Worm (Caenorhabditis elegans) whole organism, L1 larva: Measurements from ENCODE around the gene T27D12.1.

Experiments
- C34B4.2 ChIP-seq: sonication (generic microtip); optimal IDR thresholded peaks from 2 replicates; lab custom pipeline; 2017; ENCODE audit warnings: mild to moderate bottlenecking, missing genetic modification characterization, missing compliant biosample characterization
- blmp-1 ChIP-seq: fragments of 150-350 bp; optimal IDR thresholded peaks from 2 replicates; lab custom pipeline; 2014; ENCODE audit warnings: missing biosample characterization, missing genetic modification characterization
- ceh-8 ChIP-seq: fragments of 200-800 bp; sonication (Bioruptor generic); optimal IDR thresholded peaks from 2 replicates; lab custom pipeline; 2018; ENCODE audit warnings: mild to moderate bottlenecking, missing genetic modification characterization, moderate library complexity, missing compliant biosample characterization
- ceh-82 ChIP-seq, 3 experiments: fragments of 150-350 bp in 1 of 3; sonication (generic microtip) in 2 of 3; optimal IDR thresholded peaks; 2 replicates each; lab custom pipeline; 2014 to 2017; ENCODE audit warnings: missing biosample characterization in 3 of 3, missing genetic modification characterization in 3 of 3
- dpl-1 ChIP-seq, 3 experiments: fragments of 150-350 bp in 2 of 3; sonication (generic microtip) in 1 of 3; optimal IDR thresholded peaks; 2 replicates each; lab custom pipeline; 2014 to 2017; ENCODE audit warnings: missing biosample characterization in 3 of 3, missing genetic modification characterization in 3 of 3, missing genetic modification reagents in 3 of 3
- efl-1 ChIP-seq, 4 experiments: fragments of 150-350 bp; optimal IDR thresholded peaks in 3 of 4; peaks in 1 of 4; 1 replicate in 1 of 4; 2 replicates in 3 of 4; lab custom pipeline; 2014; ENCODE audit warnings: missing biosample characterization in 2 of 4, missing genetic modification characterization in 2 of 4, missing genetic modification reagents in 2 of 4
- efl-3 ChIP-seq: fragments of 200-800 bp; sonication (Bioruptor generic); optimal IDR thresholded peaks from 2 replicates; lab custom pipeline; 2018; ENCODE audit warnings: mild to moderate bottlenecking, missing genetic modification characterization, missing compliant biosample characterization
- elt-3 ChIP-seq, 6 experiments: fragments of 150-350 bp in 1 of 6; sonication (generic microtip); optimal IDR thresholded peaks; 2 replicates each; lab custom pipeline; 2017 to 2018; ENCODE audit warnings: missing biosample characterization in 6 of 6, missing genetic modification characterization in 6 of 6, inconsistent platforms in 1 of 6
- fkh-10 ChIP-seq: sonication (generic microtip); optimal IDR thresholded peaks from 2 replicates; lab custom pipeline; 2017; ENCODE audit warnings: missing biosample characterization, missing genetic modification reagents, missing genetic modification characterization
- fkh-4 ChIP-seq: sonication (generic microtip); optimal IDR thresholded peaks from 2 replicates; lab custom pipeline; 2016; ENCODE audit warnings: missing compliant biosample characterization, missing genetic modification characterization, borderline replicate concordance
- hlh-17 ChIP-seq: fragments of 200-800 bp; sonication (Bioruptor generic); optimal IDR thresholded peaks from 2 replicates; lab custom pipeline; 2018; ENCODE audit warnings: missing genetic modification characterization, mild to moderate bottlenecking, missing compliant biosample characterization, moderate library complexity, borderline replicate concordance
- irx-1 ChIP-seq: sonication (generic microtip); optimal IDR thresholded peaks from 2 replicates; lab custom pipeline; 2016; ENCODE audit warnings: missing genetic modification characterization, missing compliant biosample characterization
- isw-1 ChIP-seq: fragments of 200-800 bp; sonication (Bioruptor generic); IDR thresholded peaks from 2 replicates; pipeline ENCODE4 v1.3.6; 2022; ENCODE audit warnings: missing genetic modification characterization, missing compliant biosample characterization
- jun-1 ChIP-seq: fragments of 150-350 bp; optimal IDR thresholded peaks from 2 replicates; lab custom pipeline; 2014; ENCODE audit warnings: missing biosample characterization, missing genetic modification reagents, missing genetic modification characterization
- lin-14 ChIP-seq: fragments of 200-800 bp; sonication (Bioruptor generic); optimal IDR thresholded peaks from 2 replicates; lab custom pipeline; 2018; ENCODE audit warnings: mild to moderate bottlenecking, missing genetic modification characterization, moderate library complexity, missing compliant biosample characterization
- lin-15B ChIP-seq: fragments of 150-350 bp; sonication (generic microtip); optimal IDR thresholded peaks from 3 replicates; lab custom pipeline; 2014; ENCODE audit warnings: missing biosample characterization, missing genetic modification characterization
- lin-35 ChIP-seq, 2 experiments: fragments of 150-350 bp; optimal IDR thresholded peaks; 2 replicates each; lab custom pipeline; 2014; ENCODE audit warnings: missing biosample characterization in 2 of 2, missing genetic modification characterization in 2 of 2, missing genetic modification reagents in 2 of 2
- lir-3 ChIP-seq: sonication (generic microtip); optimal IDR thresholded peaks from 2 replicates; lab custom pipeline; 2016; ENCODE audit warnings: mild to moderate bottlenecking, missing genetic modification characterization, moderate library complexity, missing compliant biosample characterization; ENCODE audit not compliant: poor library complexity
- lsy-2 ChIP-seq, 2 experiments: fragments of 150-350 bp; optimal IDR thresholded peaks; 2 replicates each; lab custom pipeline; 2014; ENCODE audit warnings: missing biosample characterization in 2 of 2, missing genetic modification characterization in 2 of 2
- mab-9 ChIP-seq: fragments of 200-800 bp; sonication (Bioruptor generic); IDR thresholded peaks from 2 replicates; pipeline ENCODE4 v1.3.6; 2022; ENCODE audit warnings: missing genetic modification reagents, missing genetic modification characterization, missing compliant biosample characterization
- mdl-1 ChIP-seq, 2 experiments: fragments of 150-350 bp; optimal IDR thresholded peaks; 2 replicates each; lab custom pipeline; 2014 to 2017; ENCODE audit warnings: missing biosample characterization in 2 of 2, missing genetic modification characterization in 2 of 2, inconsistent platforms in 1 of 2
- mep-1 ChIP-seq: fragments of 150-350 bp; optimal IDR thresholded peaks from 2 replicates; lab custom pipeline; 2014; ENCODE audit warnings: missing biosample characterization, missing genetic modification characterization
- nhr-11 ChIP-seq: fragments of 150-350 bp; optimal IDR thresholded peaks from 2 replicates; lab custom pipeline; 2014; ENCODE audit warnings: missing biosample characterization, missing genetic modification characterization
- nhr-12 ChIP-seq: sonication (generic microtip); optimal IDR thresholded peaks from 2 replicates; lab custom pipeline; 2017; ENCODE audit warnings: missing biosample characterization, missing genetic modification characterization
- nhr-237 ChIP-seq: fragments of 150-350 bp; optimal IDR thresholded peaks from 2 replicates; lab custom pipeline; 2014; ENCODE audit warnings: missing biosample characterization, missing genetic modification characterization
- nhr-76 ChIP-seq: sonication (generic microtip); optimal IDR thresholded peaks from 2 replicates; lab custom pipeline; 2017; ENCODE audit warnings: missing biosample characterization, missing genetic modification characterization
- nhr-85 ChIP-seq: sonication (generic microtip); peaks from one replicate; lab custom pipeline; 2016; ENCODE audit warnings: missing genetic modification characterization, inconsistent platforms, missing compliant biosample characterization
- nhr-90 ChIP-seq: sonication (generic microtip); optimal IDR thresholded peaks from 2 replicates; lab custom pipeline; 2016; ENCODE audit warnings: mild to moderate bottlenecking, missing genetic modification characterization, missing compliant biosample characterization; ENCODE audit not compliant: poor library complexity
- rnt-1 ChIP-seq: sonication (generic microtip); optimal IDR thresholded peaks from 2 replicates; lab custom pipeline; 2016; ENCODE audit warnings: mild to moderate bottlenecking, missing genetic modification characterization, moderate library complexity, missing compliant biosample characterization
- sox-4 ChIP-seq: sonication (generic microtip); optimal IDR thresholded peaks from 2 replicates; lab custom pipeline; 2016; ENCODE audit warnings: missing genetic modification characterization, missing compliant biosample characterization
- sptf-1 ChIP-seq: fragments of 150-350 bp; optimal IDR thresholded peaks from 2 replicates; lab custom pipeline; 2014; ENCODE audit warnings: missing biosample characterization, missing genetic modification characterization
- tlp-1 ChIP-seq: fragments of 150-350 bp; optimal IDR thresholded peaks from 2 replicates; lab custom pipeline; 2014; ENCODE audit warnings: missing biosample characterization, missing genetic modification characterization
- unc-30 ChIP-seq: sonication (generic microtip); optimal IDR thresholded peaks from 2 replicates; lab custom pipeline; 2017; ENCODE audit warnings: missing biosample characterization, missing genetic modification characterization
- unc-86 ChIP-seq: sonication (generic microtip); optimal IDR thresholded peaks from 2 replicates; lab custom pipeline; 2016; ENCODE audit warnings: missing genetic modification characterization, missing compliant biosample characterization
- unc-98 ChIP-seq: fragments of 200-800 bp; sonication (Bioruptor generic); IDR thresholded peaks from 2 replicates; pipeline ENCODE4 v1.3.6; 2022; ENCODE audit warnings: missing genetic modification characterization, missing compliant biosample characterization
- xbp-1 ChIP-seq: sonication (generic microtip); optimal IDR thresholded peaks from 2 replicates; lab custom pipeline; 2016; ENCODE audit warnings: missing genetic modification characterization, missing compliant biosample characterization
- zag-1 ChIP-seq: fragments of 150-350 bp; optimal IDR thresholded peaks from 2 replicates; lab custom pipeline; 2014; ENCODE audit warnings: missing biosample characterization, missing genetic modification characterization
- zip-4 ChIP-seq: fragments of 200-800 bp; sonication (Bioruptor generic); optimal IDR thresholded peaks from 2 replicates; lab custom pipeline; 2018; ENCODE audit warnings: mild to moderate bottlenecking, missing genetic modification characterization, moderate library complexity, missing compliant biosample characterization

T27D12.1 gene

ce11 chrII:11813895-11814369, 28.5 kb upstream of the T27D12.1 start, which contains the start of gene F43G6.8 (continued):
- peak; percentile 56 for TF ChIP-seq rnt-1 (tag; lab: Kevin White, UChicago)
- TF ChIP-seq fkh-10 (GFP tag; lab: Kevin White, UChicago) = no peak
- TF ChIP-seq jun-1 (tag; lab: Kevin White, UChicago) = peak; percentile 12
- TF ChIP-seq lir-3 (tag; lab: Kevin White, UChicago) = peak; percentile 33
- TF ChIP-seq lin-15B (tag; lab: Kevin White, UChicago) = no peak
- TF ChIP-seq unc-86 (tag; lab: Kevin White, UChicago) = peak; percentile 12
- no peak for TF ChIP-seq hlh-17
- TF ChIP-seq lin-14 (GFP tag; lab: Kevin White, UChicago) = peak; percentile 76
- TF ChIP-seq efl-1 (optimal IDR thresholded peaks at IDR 0.05; lab: Kevin White, UChicago) = peak; percentile 53 to 64
- TF ChIP-seq efl-1 (GFP tag; optimal IDR thresholded peaks at IDR 0.05 in 1 of 2; lab: Kevin White, UChicago) = peak; percentile 27 to 92
- TF ChIP-seq sptf-1 (tag; lab: Kevin White, UChicago) = no peak
- peak; percentile 18 for TF ChIP-seq xbp-1 (tag; lab: Kevin White, UChicago)
- peak; percentile 12 to 45 (median 35) for TF ChIP-seq dpl-1 (GFP tag; optimal IDR thresholded peaks at IDR 0.05; lab: Kevin White, UChicago)
- no peak for TF ChIP-seq nhr-12

- TF ChIP-seq nhr-11 (tag; lab: Kevin White, UChicago) (no peak), jun-1 (tag; lab: Kevin White, UChicago) (no peak), isw-1 (GFP tag; lab: Robert Waterston, UW) (no peak), fkh-4 (no peak), zip-4 (GFP tag; lab: Kevin White, UChicago) (no peak)
These were observed 26.4 kb upstream of the T27D12.1 start for ce11 chrII:11816014-11816413.

- TF ChIP-seq tlp-1 (tag; lab: Kevin White, UChicago) = no peak
- no peak for TF ChIP-seq zag-1 (tag; lab: Kevin White, UChicago)
- no peak for TF ChIP-seq blmp-1 (tag; lab: Kevin White, UChicago)
- TF ChIP-seq ceh-8 = no peak
- no peak for TF ChIP-seq lsy-2 (tag; optimal IDR thresholded peaks at IDR 0.05; lab: Kevin White, UChicago)
- TF ChIP-seq mab-9 (GFP tag; lab: Robert Waterston, UW) = no peak
- TF ChIP-seq mep-1 = no peak
- TF ChIP-seq nhr-12 = no peak
- no peak for TF ChIP-seq efl-3 (GFP tag; lab: Kevin White, UChicago)
- TF ChIP-seq mdl-1 (tag; optimal IDR thresholded peaks at IDR 0.05; lab: Kevin White, UChicago) = no peak
- TF ChIP-seq unc-98 (GFP tag; lab: Robert Waterston, UW) = no peak
- TF ChIP-seq dpl-1 (GFP tag; optimal IDR thresholded peaks at IDR 0.05; lab: Kevin White, UChicago) = no peak
These were observed 25.9 kb upstream of the T27D12.1 start, which contains the start of gene pap-3 for ce11 chrII:11816475-11816874. Gene pap-3, minus strand, starts transcription at chrII:11816575.

ce11 chrII:11819824-11820223, 22.6 kb upstream of the T27D12.1 start, which contains the start of gene Y6D1A.2:
Gene Y6D1A.2, minus strand, starts transcription at chrII:11819924.
- no peak for TF ChIP-seq elt-3 (tag; optimal IDR thresholded peaks at IDR 0.05; lab: Kevin White, UChicago)
- no peak for TF ChIP-seq nhr-76
- peak; percentile 17 for TF ChIP-seq blmp-1 (tag; lab: Kevin White, UChicago)
- no peak for TF ChIP-seq nhr-90 (tag; lab: Kevin White, UChicago)
- TF ChIP-seq ceh-82 (tag; optimal IDR thresholded peaks at IDR 0.05; lab: Kevin White, UChicago) = no peak
- TF ChIP-seq C34B4.2 (tag; lab: Kevin White, UChicago) = no peak
- peak; percentile 66 for TF ChIP-seq nhr-85
- TF ChIP-seq nhr-237 (tag; lab: Kevin White, UChicago) = no peak
- TF ChIP-seq lin-35 (GFP tag; optimal IDR thresholded peaks at IDR 0.05; lab: Kevin White, UChicago) = no peak
- TF ChIP-seq sox-4 = no peak
- no peak for TF ChIP-seq unc-30 (tag; lab: Kevin White, UChicago)
- TF ChIP-seq irx-1 (tag; lab: Kevin White, UChicago) = no peak
- no peak for TF ChIP-seq lin-14 (GFP tag; lab: Kevin White, UChicago)
- no peak for TF ChIP-seq unc-86 (tag; lab: Kevin White, UChicago)
